Worm (Caenorhabditis elegans) whole organism, young adult: Measurements from ENCODE around the gene srd-11.

Experiments
- B0261.1 ChIP-seq: sonication (generic microtip); optimal IDR thresholded peaks from 2 replicates; lab custom pipeline; 2016; ENCODE audit warnings: mild to moderate bottlenecking, missing genetic modification characterization, moderate library complexity, missing compliant biosample characterization
- D2030.7 ChIP-seq: fragments of 200-800 bp; sonication (Bioruptor generic); IDR thresholded peaks from 2 replicates; pipeline ENCODE4 v1.3.6; 2022; ENCODE audit warnings: missing genetic modification reagents, missing genetic modification characterization, missing compliant biosample characterization
- Y56A3A.18 ChIP-seq: fragments of 200-800 bp; sonication (Bioruptor generic); IDR thresholded peaks from 2 replicates; pipeline ENCODE4 v1.3.6; 2022; ENCODE audit warnings: missing genetic modification reagents, missing genetic modification characterization, missing compliant biosample characterization
- Y67H2A.10 ChIP-seq: fragments of 200-800 bp; sonication (Bioruptor generic); conservative IDR thresholded peaks from 2 replicates; pipeline ENCODE4 v1.3.6; 2022; ENCODE audit warnings: missing genetic modification reagents, missing genetic modification characterization, missing compliant biosample characterization
- ama-1 ChIP-seq, 3 experiments: fragments of 150-350 bp in 1 of 3; sonication (generic microtip) in 2 of 3; optimal IDR thresholded peaks; 2 replicates each; lab custom pipeline; 2014 to 2018; ENCODE audit warnings: missing biosample characterization in 2 of 3, missing genetic modification characterization in 2 of 3, missing genetic modification reagents in 2 of 3
- ceh-58 ChIP-seq: fragments of 200-800 bp; sonication (Bioruptor generic); IDR thresholded peaks from 2 replicates; pipeline ENCODE4 v1.3.6; 2022; ENCODE audit warnings: missing genetic modification characterization, missing compliant biosample characterization
- him-1 ChIP-seq: sonication (generic microtip); optimal IDR thresholded peaks from 2 replicates; lab custom pipeline; 2016; ENCODE audit warnings: missing genotype, missing genetic modification reagents, missing genetic modification characterization, missing compliant biosample characterization
- lin-40 ChIP-seq: sonication (generic microtip); optimal IDR thresholded peaks from 2 replicates; lab custom pipeline; 2016; ENCODE audit warnings: missing genetic modification characterization, mild to moderate bottlenecking, missing compliant biosample characterization, missing genotype, missing genetic modification reagents
- madf-10 ChIP-seq: sonication (generic microtip); optimal IDR thresholded peaks from 2 replicates; lab custom pipeline; 2016; ENCODE audit warnings: mild to moderate bottlenecking, missing genetic modification characterization, missing compliant biosample characterization
- pha-4 ChIP-seq: fragments of 150-350 bp; sonication (generic microtip); optimal IDR thresholded peaks from 2 replicates; lab custom pipeline; 2014; ENCODE audit warnings: missing biosample characterization, missing genetic modification reagents, missing genetic modification characterization
- ztf-28 ChIP-seq: fragments of 200-800 bp; sonication (Bioruptor generic); IDR thresholded peaks from 2 replicates; pipeline ENCODE4 v1.3.6; 2022; ENCODE audit warnings: missing genetic modification reagents, missing genetic modification characterization, missing compliant biosample characterization

DNA sequence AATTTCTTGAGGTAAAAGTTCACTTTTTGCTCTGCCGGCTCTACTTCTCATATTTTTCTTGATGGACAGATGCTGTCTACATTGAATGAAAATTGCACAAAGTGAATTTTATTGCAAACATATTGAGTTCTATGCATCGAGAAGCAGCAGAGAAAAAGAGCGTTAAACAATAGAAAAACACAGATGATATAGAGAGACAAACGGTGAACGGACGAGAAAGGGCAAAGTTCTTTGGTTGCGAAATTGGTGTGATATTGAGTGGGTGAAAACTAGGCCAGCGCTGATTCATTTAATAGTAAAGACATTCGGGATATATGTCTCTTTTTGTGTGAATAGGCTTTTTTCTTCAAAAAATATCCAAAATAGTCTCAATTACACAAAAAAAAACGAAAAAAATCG, 34.7 kb upstream of the srd-11 start:
- no peak for TF ChIP-seq lin-40
- TF ChIP-seq madf-10 (tag; lab: Kevin White, UChicago), result no peak
- no peak for TF ChIP-seq pha-4 (tag; lab: Kevin White, UChicago)
- no peak for TF ChIP-seq ceh-58 (GFP tag; lab: Robert Waterston, UW)
- TF ChIP-seq ama-1 (optimal IDR thresholded peaks at IDR 0.05; lab: Kevin White, UChicago), result no peak
- TF ChIP-seq ama-1 (GFP tag; optimal IDR thresholded peaks at IDR 0.05; lab: Kevin White, UChicago), result no peak
- TF ChIP-seq ztf-28 (GFP tag; lab: Robert Waterston, UW), result no peak
- no peak for TF ChIP-seq D2030.7
- no peak for TF ChIP-seq Y56A3A.18
- TF ChIP-seq B0261.1 (tag; lab: Kevin White, UChicago), result no peak
- no peak for TF ChIP-seq Y67H2A.10 (GFP tag; lab: Robert Waterston, UW)
- TF ChIP-seq him-1, result no peak
